Fruit fly (Drosophila melanogaster): ENCODE results near the gene CG5116.

CG5116 gene

DNA sequence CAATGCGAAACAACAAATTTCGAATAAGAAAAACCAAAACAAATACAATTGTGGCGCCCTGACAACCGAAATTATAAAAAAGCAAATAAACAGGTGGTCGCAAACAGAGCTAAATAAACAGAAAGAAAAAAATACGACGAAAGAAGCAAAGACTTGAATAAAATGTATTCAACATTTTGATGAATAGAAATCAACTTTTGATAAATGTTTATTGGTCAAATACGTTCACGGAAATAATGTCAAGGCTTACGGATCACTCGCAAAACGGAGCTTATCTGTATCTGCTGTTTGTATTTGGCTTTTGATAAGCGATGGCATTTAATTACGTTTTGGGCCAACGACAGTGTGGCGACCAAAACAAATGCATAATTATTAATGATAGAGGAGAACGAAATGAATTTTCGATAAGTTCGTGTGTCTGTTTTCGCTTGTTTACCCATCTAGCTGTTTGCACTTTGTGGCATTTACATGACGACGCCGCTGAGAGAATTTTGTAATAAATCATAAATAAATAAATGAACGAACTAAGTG lies 29.7 kb upstream of the CG5116 start (continued):
- TF ChIP-seq CG8944 (GFP tag; optimal IDR thresholded peaks at IDR 0.05) (no peak), ash1 (GFP tag; optimal IDR thresholded peaks at IDR 0.05) (no peak), zfh2 (GFP tag; optimal IDR thresholded peaks at IDR 0.05) (no peak), CG17361 (GFP tag; IDR thresholded peaks at IDR 0.05) (0 out of 3 replicates have a peak, but pooled peaks have one; percentile 35), CG30431 (GFP tag; optimal IDR thresholded peaks at IDR 0.05) (peak; percentile 14), zen (tag; optimal IDR thresholded peaks at IDR 0.05) (no peak), Tbp (GFP tag; optimal IDR thresholded peaks at IDR 0.05) (no peak), CG34224 (GFP tag; IDR thresholded peaks at IDR 0.05; ENCODE audit: partially characterized antibody) (no peak), CG12769 (tag; optimal IDR thresholded peaks at IDR 0.05) (no peak), CG15696 (tag; optimal IDR thresholded peaks at IDR 0.05) (peak; percentile 83), Hmr (GFP tag; optimal IDR thresholded peaks at IDR 0.05) (peak; percentile 63), CG4328 (GFP tag; optimal IDR thresholded peaks at IDR 0.05) (peak; percentile 1), CG30020 (tag; optimal IDR thresholded peaks at IDR 0.05) (no peak), CG10366 (GFP tag; IDR thresholded peaks at IDR 0.05) (no peak), CG32772 (GFP tag; IDR thresholded peaks at IDR 0.05) (no peak), Dek (tag; optimal IDR thresholded peaks at IDR 0.05) (peak; percentile 44), ham (GFP tag; IDR thresholded peaks at IDR 0.05) (no peak), C15 (GFP tag; IDR thresholded peaks at IDR 0.05) (no peak), CG15269 (tag; optimal IDR thresholded peaks at IDR 0.05) (peak; percentile 51), ftz-f1 (GFP tag; optimal IDR thresholded peaks at IDR 0.05) (peak; percentile 27), odd (GFP tag; optimal IDR thresholded peaks at IDR 0.05) (peak; percentile 84), CG16813 (GFP tag; IDR thresholded peaks at IDR 0.05; ENCODE audit: partially characterized antibody) (no peak), rib (GFP tag; IDR thresholded peaks at IDR 0.05) (no peak), fd3F (GFP tag; optimal IDR thresholded peaks at IDR 0.05) (peak; percentile 55), PHDP (tag; optimal IDR thresholded peaks at IDR 0.05) (peak; percentile 77), CG5180 (GFP tag; optimal IDR thresholded peaks at IDR 0.05) (no peak), Antp (GFP tag; optimal IDR thresholded peaks at IDR 0.05) (no peak), Stat92E (GFP tag; optimal IDR thresholded peaks at IDR 0.05) (no peak), CG9817 (tag; optimal IDR thresholded peaks at IDR 0.05) (peak; percentile 19), kni (GFP tag; optimal IDR thresholded peaks at IDR 0.05) (peak; percentile 46), danr (GFP tag; IDR thresholded peaks at IDR 0.05) (no peak), btn (GFP tag; optimal IDR thresholded peaks at IDR 0.05) (no peak), cad (GFP tag; optimal IDR thresholded peaks at IDR 0.05) (no peak), Neu2 (GFP tag; optimal IDR thresholded peaks at IDR 0.05; ENCODE audit: borderline replicate concordance) (no peak), tgo (GFP tag; IDR thresholded peaks at IDR 0.05) (no peak), CG33557 (GFP tag; optimal IDR thresholded peaks at IDR 0.05) (peak; percentile 83), CG5245 (GFP tag; optimal IDR thresholded peaks at IDR 0.05) (no peak), YL-1 (GFP tag; optimal IDR thresholded peaks at IDR 0.05) (peak; percentile 25), CG10147 (GFP tag; optimal IDR thresholded peaks at IDR 0.05) (peak; percentile 69), CG1832 (GFP tag; optimal IDR thresholded peaks at IDR 0.05) (no peak), CG3163 (GFP tag; optimal IDR thresholded peaks at IDR 0.05) (no peak), hkb (optimal IDR thresholded peaks at IDR 0.05) (no peak), hkb (GFP tag; IDR thresholded peaks at IDR 0.05) (peak; percentile 13), CG10565 (GFP tag; optimal IDR thresholded peaks at IDR 0.05) (no peak), ken (GFP tag; IDR thresholded peaks at IDR 0.05) (no peak), her (GFP tag; optimal IDR thresholded peaks at IDR 0.05) (peak; percentile 22), sc (optimal IDR thresholded peaks at IDR 0.05) (no peak), sc (GFP tag; optimal IDR thresholded peaks at IDR 0.05) (peak; percentile 46), CG11247 (GFP tag; IDR thresholded peaks at IDR 0.05) (no peak), CG14965 (GFP tag; optimal IDR thresholded peaks at IDR 0.05; ENCODE audit: borderline replicate concordance) (peak; percentile 23), B-H2 (GFP tag; optimal IDR thresholded peaks at IDR 0.05) (peak; percentile 54)

All from whole organism, embryonic.